Fruit fly (Drosophila melanogaster): ENCODE data around the gene CG3842.

Gene CG3842

DNA sequence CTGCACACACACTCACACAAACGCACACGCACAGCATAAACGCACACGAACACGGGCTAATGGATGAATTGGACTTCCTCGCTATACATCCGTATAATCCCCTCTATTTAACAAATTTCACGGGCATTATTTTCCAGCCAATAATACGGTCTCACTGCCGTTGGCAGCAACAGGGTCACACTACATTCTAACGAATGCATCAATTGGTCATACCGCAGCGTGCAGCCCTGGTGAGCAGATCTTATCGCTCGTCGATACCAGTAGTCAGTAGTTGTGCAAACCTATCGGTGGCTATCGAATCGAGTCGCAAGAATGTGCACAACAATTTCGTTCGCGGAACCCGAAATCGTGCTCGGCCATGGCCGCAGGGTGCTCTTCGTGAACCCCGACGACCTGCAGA, 49.7 kb upstream of the CG3842 start, which contains the start of the genes Top3beta and wuho (continued):
- no peak for TF ChIP-seq CG8089 (GFP tag; optimal IDR thresholded peaks at IDR 0.05)
- TF ChIP-seq run (tag; optimal IDR thresholded peaks at IDR 0.05) = peak; percentile 35
- no peak for TF ChIP-seq Bdp1 (GFP tag; optimal IDR thresholded peaks at IDR 0.05)
- TF ChIP-seq CG10321 (GFP tag; IDR thresholded peaks at IDR 0.05) = no peak
- TF ChIP-seq CG18619 (GFP tag; optimal IDR thresholded peaks at IDR 0.05) = no peak
- peak; percentile 94 for TF ChIP-seq stwl (tag; optimal IDR thresholded peaks at IDR 0.05)
- peak; percentile 65 for TF ChIP-seq CG7987 (GFP tag; optimal IDR thresholded peaks at IDR 0.05)
- TF ChIP-seq CG31441 (GFP tag; IDR thresholded peaks at IDR 0.05) = no peak
- no peak for TF ChIP-seq CG31365 (tag; optimal IDR thresholded peaks at IDR 0.05)
- peak; percentile 33 for TF ChIP-seq NfI (GFP tag; optimal IDR thresholded peaks at IDR 0.05)
- peak; percentile 97 for TF ChIP-seq CG7928 (GFP tag; optimal IDR thresholded peaks at IDR 0.05)
- peak; percentile 77 for TF ChIP-seq CG13624 (GFP tag; optimal IDR thresholded peaks at IDR 0.05)
- TF ChIP-seq nom (GFP tag; optimal IDR thresholded peaks at IDR 0.05) = peak; percentile 19
- TF ChIP-seq Neu2 (GFP tag; optimal IDR thresholded peaks at IDR 0.05; ENCODE audit: borderline replicate concordance) = no peak
- peak; percentile 16 for TF ChIP-seq CG10654 (GFP tag; optimal IDR thresholded peaks at IDR 0.05)
- TF ChIP-seq repo (GFP tag; optimal IDR thresholded peaks at IDR 0.05) = peak; percentile 7
- no peak for TF ChIP-seq fd102C (GFP tag; optimal IDR thresholded peaks at IDR 0.05)
- TF ChIP-seq NK7.1 (GFP tag; optimal IDR thresholded peaks at IDR 0.05) = no peak
- peak; percentile 32 for TF ChIP-seq PHDP (tag; optimal IDR thresholded peaks at IDR 0.05)
- peak; percentile 62 for TF ChIP-seq caup (GFP tag; optimal IDR thresholded peaks at IDR 0.05; ENCODE audit: severe bottlenecking)
- TF ChIP-seq dan (GFP tag; IDR thresholded peaks at IDR 0.05) = no peak
- no peak for TF ChIP-seq CG32772 (GFP tag; IDR thresholded peaks at IDR 0.05)
- 0 out of 2 replicates have a peak, but pooled peaks have one; percentile 20 for TF ChIP-seq NFAT (GFP tag; IDR thresholded peaks at IDR 0.05)
- TF ChIP-seq Nf-YA (GFP tag; IDR thresholded peaks at IDR 0.05) = no peak
- no peak for TF ChIP-seq esg (GFP tag; conservative IDR thresholded peaks at IDR 0.05)
- TF ChIP-seq CG10209 (GFP tag; optimal IDR thresholded peaks at IDR 0.05) = peak; percentile 44
- TF ChIP-seq CG17361 (GFP tag; IDR thresholded peaks at IDR 0.05) = no peak
- peak; percentile 39 for TF ChIP-seq HLH54F (GFP tag; optimal IDR thresholded peaks at IDR 0.05)
- no peak for TF ChIP-seq tll (GFP tag; optimal IDR thresholded peaks at IDR 0.05)
- TF ChIP-seq Optix (GFP tag; IDR thresholded peaks at IDR 0.05) = no peak
- peak; percentile 57 for TF ChIP-seq pho (GFP tag; optimal IDR thresholded peaks at IDR 0.05)
- TF ChIP-seq Adf1 (GFP tag; IDR thresholded peaks at IDR 0.05) = no peak
- TF ChIP-seq CG11695 (GFP tag; IDR thresholded peaks at IDR 0.05) = no peak
- TF ChIP-seq zf30C (GFP tag; optimal IDR thresholded peaks at IDR 0.05) = no peak
- TF ChIP-seq CG2116 (GFP tag; optimal IDR thresholded peaks at IDR 0.05) = peak; percentile 86
- no peak for TF ChIP-seq Taf1 (GFP tag; IDR thresholded peaks at IDR 0.05)
- peak; percentile 29 for TF ChIP-seq CTCF (GFP tag; optimal IDR thresholded peaks at IDR 0.05)
- peak; percentile 8 for TF ChIP-seq chn (GFP tag; optimal IDR thresholded peaks at IDR 0.05)
- TF ChIP-seq pan (optimal IDR thresholded peaks at IDR 0.05) = no peak
- TF ChIP-seq pan (GFP tag; optimal IDR thresholded peaks at IDR 0.05 in 1 of 2, IDR thresholded peaks at IDR 0.05 in 1 of 2) = no peak
- TF ChIP-seq zen (tag; optimal IDR thresholded peaks at IDR 0.05) = peak; percentile 80
- TF ChIP-seq CG31224 (GFP tag; IDR thresholded peaks at IDR 0.05) = no peak
- no peak for TF ChIP-seq br (optimal IDR thresholded peaks at IDR 0.05)
- no peak for TF ChIP-seq h (optimal IDR thresholded peaks at IDR 0.05)
- TF ChIP-seq CG4854 (GFP tag; optimal IDR thresholded peaks at IDR 0.05) = no peak
- TF ChIP-seq CG8765 (GFP tag; IDR thresholded peaks at IDR 0.05) = no peak
- TF ChIP-seq D19B (GFP tag; optimal IDR thresholded peaks at IDR 0.05) = no peak
- peak; percentile 21 for TF ChIP-seq Camta (GFP tag; optimal IDR thresholded peaks at IDR 0.05)
- TF ChIP-seq Hr3 (GFP tag; optimal IDR thresholded peaks at IDR 0.05) = no peak
- no peak for TF ChIP-seq CG7745 (tag; optimal IDR thresholded peaks at IDR 0.05)
- no peak for TF ChIP-seq tap (tag; optimal IDR thresholded peaks at IDR 0.05)
- TF ChIP-seq CG9215 (GFP tag; IDR thresholded peaks at IDR 0.05) = no peak
- 0 out of 2 replicates have a peak, but pooled peaks have one; percentile 4 for TF ChIP-seq CG14441 (GFP tag; IDR thresholded peaks at IDR 0.05)
- no peak for TF ChIP-seq dati (GFP tag; IDR thresholded peaks at IDR 0.05)

Measured in whole organism, embryonic.